Fruit fly (Drosophila melanogaster) whole organism, embryonic: ENCODE data around the gene CG13690.

Experiments
- Abd-B ChIP-seq: fragments of 200-800 bp; sonication (Bioruptor generic); optimal IDR thresholded peaks from 2 replicates; lab custom pipeline; 2018; ENCODE audit warnings: missing biosample characterization, mild to moderate bottlenecking, missing genetic modification characterization, moderate library complexity
- Antp ChIP-seq: fragments of 200-800 bp; sonication (Bioruptor generic); optimal IDR thresholded peaks from 3 replicates; lab custom pipeline; 2016; ENCODE audit warnings: missing biosample characterization, missing genetic modification characterization
- Bgb ChIP-seq: fragments of 200-800 bp; sonication (Bioruptor generic); IDR thresholded peaks from 2 replicates; pipeline ENCODE4 v1.3.6; 2022; ENCODE audit warnings: missing biosample characterization, missing genetic modification characterization; ENCODE audit not compliant: partially characterized antibody
- CG10209 ChIP-seq: fragments of 200-800 bp; sonication (Bioruptor generic); optimal IDR thresholded peaks from 3 replicates; lab custom pipeline; 2017; ENCODE audit warnings: missing biosample characterization, mild to moderate bottlenecking, missing genetic modification characterization, missing genetic modification reagents
- CG10274 ChIP-seq: fragments of 200-800 bp; sonication (Bioruptor generic); optimal IDR thresholded peaks from 3 replicates; lab custom pipeline; 2017; ENCODE audit warnings: missing biosample characterization, mild to moderate bottlenecking, missing genetic modification characterization
- CG11504 ChIP-seq: fragments of 200-800 bp; sonication (Bioruptor generic); optimal IDR thresholded peaks from 3 replicates; lab custom pipeline; 2019; ENCODE audit warnings: missing biosample characterization, mild to moderate bottlenecking, missing genetic modification characterization, moderate library complexity
- CG11560 ChIP-seq: fragments of 200-800 bp; sonication (Bioruptor generic); IDR thresholded peaks from 3 replicates; pipeline ENCODE4 v1.3.6; 2022; ENCODE audit warnings: missing biosample characterization, missing genetic modification characterization
- CG12659 ChIP-seq: fragments of 200-800 bp; sonication (Bioruptor generic); optimal IDR thresholded peaks from 3 replicates; lab custom pipeline; 2017; ENCODE audit warnings: mild to moderate bottlenecking, missing biosample characterization, missing genetic modification reagents, missing genetic modification characterization
- CG14441 ChIP-seq: fragments of 200-800 bp; sonication (Bioruptor generic); IDR thresholded peaks from 2 replicates; pipeline ENCODE4 v1.3.6; 2022; ENCODE audit warnings: missing biosample characterization, missing genetic modification characterization
- CG17802 ChIP-seq: fragments of 200-800 bp; sonication (Bioruptor generic); optimal IDR thresholded peaks from 2 replicates; lab custom pipeline; 2018; ENCODE audit warnings: missing biosample characterization, mild to moderate bottlenecking, missing genetic modification characterization, moderate library complexity
- CG1832 ChIP-seq: fragments of 200-800 bp; sonication (Bioruptor generic); optimal IDR thresholded peaks from 2 replicates; lab custom pipeline; 2017; ENCODE audit warnings: missing biosample characterization, mild to moderate bottlenecking, missing genetic modification characterization, inconsistent platforms
- CG18476 ChIP-seq: fragments of 200-800 bp; sonication (Bioruptor generic); optimal IDR thresholded peaks from 2 replicates; lab custom pipeline; 2016; ENCODE audit warnings: missing biosample characterization, mild to moderate bottlenecking, missing genetic modification characterization
- CG2202 ChIP-seq: fragments of 200-800 bp; sonication (Bioruptor generic); optimal IDR thresholded peaks from 2 replicates; lab custom pipeline; 2018; ENCODE audit warnings: missing biosample characterization, mild to moderate bottlenecking, missing genetic modification characterization
- CG3838 ChIP-seq: fragments of 200-800 bp; sonication (Bioruptor generic); optimal IDR thresholded peaks from 3 replicates; lab custom pipeline; 2016; ENCODE audit warnings: missing biosample characterization, missing genetic modification characterization
- CG4328 ChIP-seq: fragments of 200-800 bp; sonication (Bioruptor generic); optimal IDR thresholded peaks from 3 replicates; lab custom pipeline; 2017; ENCODE audit warnings: missing biosample characterization, missing genetic modification reagents, missing genetic modification characterization
- CG43689 ChIP-seq: fragments of 200-800 bp; sonication (Bioruptor generic); IDR thresholded peaks from 2 replicates; pipeline ENCODE4 v1.3.6; 2022; ENCODE audit warnings: missing biosample characterization, missing genetic modification characterization
- CG4730 ChIP-seq: fragments of 200-800 bp; sonication (Bioruptor generic); IDR thresholded peaks from 2 replicates; pipeline ENCODE4 v1.3.6; 2022; ENCODE audit warnings: missing biosample characterization, missing genetic modification characterization
- CG6765 ChIP-seq: fragments of 200-800 bp; sonication (Bioruptor generic); optimal IDR thresholded peaks from 3 replicates; lab custom pipeline; 2017; ENCODE audit warnings: missing biosample characterization, mild to moderate bottlenecking, missing genetic modification characterization
- CG8924 ChIP-seq: fragments of 200-800 bp; optimal IDR thresholded peaks from 3 replicates; lab custom pipeline; 2019; ENCODE audit warnings: missing biosample characterization, mild to moderate bottlenecking, missing genetic modification characterization, moderate library complexity
- CkIIα-i1 ChIP-seq: fragments of 200-800 bp; sonication (Bioruptor generic); IDR thresholded peaks from 2 replicates; pipeline ENCODE4 v1.3.6; 2022; ENCODE audit warnings: missing biosample characterization, missing genetic modification characterization
- Dek ChIP-seq: fragments of 200-800 bp; sonication (Bioruptor generic); optimal IDR thresholded peaks from 3 replicates; lab custom pipeline; 2019; ENCODE audit warnings: missing biosample characterization, mild to moderate bottlenecking, missing genetic modification characterization, moderate library complexity
- Dref ChIP-seq: fragments of 200-800 bp; sonication (Bioruptor generic); IDR thresholded peaks from 2 replicates; pipeline ENCODE4 v1.3.6; 2022; ENCODE audit warnings: missing biosample characterization, missing genetic modification characterization
- Fer3 ChIP-seq: fragments of 200-800 bp; sonication (Bioruptor generic); optimal IDR thresholded peaks from 2 replicates; lab custom pipeline; 2018; ENCODE audit warnings: missing biosample characterization, mild to moderate bottlenecking, missing genetic modification characterization, moderate library complexity
- H15 ChIP-seq: fragments of 200-800 bp; sonication (Bioruptor generic); IDR thresholded peaks from 3 replicates; pipeline ENCODE4 v1.3.6; 2022; ENCODE audit warnings: missing biosample characterization, missing genetic modification characterization
- HHEX ChIP-seq: fragments of 200-800 bp; sonication (Bioruptor generic); optimal IDR thresholded peaks from 3 replicates; lab custom pipeline; 2017; ENCODE audit warnings: missing biosample characterization, mild to moderate bottlenecking, missing genetic modification characterization, missing genetic modification reagents
- HLH4C ChIP-seq: fragments of 200-800 bp; sonication (Bioruptor generic); IDR thresholded peaks from 3 replicates; pipeline ENCODE4 v1.3.6; 2022; ENCODE audit warnings: missing biosample characterization, missing genetic modification characterization; ENCODE audit not compliant: partially characterized antibody
- Kr ChIP-seq: fragments of 200-800 bp; sonication (Bioruptor generic); optimal IDR thresholded peaks from 2 replicates; lab custom pipeline; 2017; ENCODE audit warnings: missing biosample characterization, mild to moderate bottlenecking, missing genetic modification characterization
- Oaz ChIP-seq: fragments of 200-800 bp; sonication (Bioruptor generic); IDR thresholded peaks from 2 replicates; pipeline ENCODE4 v1.3.6; 2022; ENCODE audit warnings: missing biosample characterization, missing genetic modification characterization
- Six4 ChIP-seq: fragments of 200-800 bp; sonication (Bioruptor generic); optimal IDR thresholded peaks from 2 replicates; lab custom pipeline; 2016; ENCODE audit warnings: missing biosample characterization, missing genetic modification characterization
- btn ChIP-seq: fragments of 200-800 bp; sonication (Bioruptor generic); optimal IDR thresholded peaks from 2 replicates; lab custom pipeline; 2016; ENCODE audit warnings: missing biosample characterization, missing genetic modification characterization
- cg ChIP-seq: fragments of 200-800 bp; sonication (Bioruptor generic); optimal IDR thresholded peaks from 3 replicates; lab custom pipeline; 2019; ENCODE audit warnings: missing biosample characterization, mild to moderate bottlenecking, missing genetic modification characterization, moderate library complexity
- chm ChIP-seq: fragments of 200-800 bp; sonication (Bioruptor generic); IDR thresholded peaks from 2 replicates; pipeline ENCODE4 v1.3.6; 2022; ENCODE audit warnings: missing biosample characterization, missing genetic modification characterization
- disco-r ChIP-seq: fragments of 200-800 bp; sonication (Bioruptor generic); optimal IDR thresholded peaks from 2 replicates; lab custom pipeline; 2016; ENCODE audit warnings: missing biosample characterization, missing genetic modification characterization
- esg ChIP-seq: fragments of 200-800 bp; sonication (Bioruptor generic); conservative IDR thresholded peaks from 2 replicates; pipeline ENCODE4 v1.3.6; 2022; ENCODE audit warnings: missing biosample characterization, missing genetic modification characterization
- fd64A ChIP-seq: fragments of 200-800 bp; sonication (Bioruptor generic); optimal IDR thresholded peaks from 3 replicates; lab custom pipeline; 2018; ENCODE audit warnings: missing biosample characterization, mild to moderate bottlenecking, missing genetic modification characterization
- ftz-f1 ChIP-seq: fragments of 200-800 bp; sonication (Bioruptor generic); optimal IDR thresholded peaks from 2 replicates; lab custom pipeline; 2016; ENCODE audit warnings: missing biosample characterization, missing genetic modification characterization
- gce ChIP-seq: fragments of 200-800 bp; sonication (Bioruptor generic); IDR thresholded peaks from 3 replicates; pipeline ENCODE4 v1.3.6; 2022; ENCODE audit warnings: missing biosample characterization, missing genetic modification characterization
- gem ChIP-seq: fragments of 200-800 bp; sonication (Bioruptor generic); optimal IDR thresholded peaks from 2 replicates; lab custom pipeline; 2019; ENCODE audit warnings: missing biosample characterization, mild to moderate bottlenecking, missing genetic modification characterization, moderate library complexity
- grn ChIP-seq: fragments of 200-800 bp; sonication (Bioruptor generic); optimal IDR thresholded peaks from 3 replicates; lab custom pipeline; 2017; ENCODE audit warnings: missing biosample characterization, missing genetic modification characterization
- ham ChIP-seq: fragments of 200-800 bp; sonication (Bioruptor generic); IDR thresholded peaks from 2 replicates; pipeline ENCODE4 v1.3.6; 2022; ENCODE audit warnings: missing biosample characterization, missing genetic modification characterization
- hb ChIP-seq: fragments of 200-800 bp; sonication (Bioruptor generic); IDR thresholded peaks from 3 replicates; pipeline ENCODE4 v1.3.6; 2022; ENCODE audit warnings: missing biosample characterization, missing genetic modification characterization; ENCODE audit not compliant: partially characterized antibody
- knrl ChIP-seq: fragments of 200-800 bp; sonication (Bioruptor generic); IDR thresholded peaks from 3 replicates; pipeline ENCODE4 v1.3.6; 2022; ENCODE audit warnings: missing biosample characterization, missing genetic modification characterization; ENCODE audit not compliant: partially characterized antibody
- odd ChIP-seq: fragments of 200-800 bp; sonication (Bioruptor generic); optimal IDR thresholded peaks from 2 replicates; lab custom pipeline; 2017; ENCODE audit warnings: missing biosample characterization, mild to moderate bottlenecking, missing genetic modification characterization
- seq ChIP-seq: fragments of 200-800 bp; sonication (Bioruptor generic); IDR thresholded peaks from 2 replicates; pipeline ENCODE4 v1.3.6; 2022; ENCODE audit warnings: missing biosample characterization, missing genetic modification characterization
- shn ChIP-seq: fragments of 200-800 bp; sonication (Bioruptor generic); optimal IDR thresholded peaks from 3 replicates; lab custom pipeline; 2016; ENCODE audit warnings: missing biosample characterization, missing genetic modification characterization
- ssp ChIP-seq: fragments of 200-800 bp; sonication (Bioruptor generic); IDR thresholded peaks from 2 replicates; pipeline ENCODE4 v1.3.6; 2022; ENCODE audit warnings: missing biosample characterization, missing genetic modification characterization
- sug ChIP-seq: fragments of 200-800 bp; optimal IDR thresholded peaks from 2 replicates; lab custom pipeline; 2019; ENCODE audit warnings: missing biosample characterization, mild to moderate bottlenecking, missing genetic modification characterization, moderate library complexity
- tgo ChIP-seq: fragments of 200-800 bp; sonication (Bioruptor generic); IDR thresholded peaks from 3 replicates; pipeline ENCODE4 v1.3.6; 2022; ENCODE audit warnings: missing biosample characterization, missing genetic modification characterization
- tup ChIP-seq: fragments of 200-800 bp; sonication (Bioruptor generic); optimal IDR thresholded peaks from 2 replicates; lab custom pipeline; 2016; ENCODE audit warnings: missing biosample characterization, mild to moderate bottlenecking, missing genetic modification characterization, moderate library complexity

The CG13690 gene

dm6 chr2L:430820-431628, 11.6 kb upstream of the CG13690 start, which contains the start of gene ex (continued):
- TF ChIP-seq CG2202 (tag; lab: Kevin White, UChicago): peak; percentile 70
- no peak for TF ChIP-seq CG18476 (GFP tag; lab: Kevin White, UChicago)
- TF ChIP-seq gce (GFP tag; lab: Robert Waterston, UW): peak; percentile 58; the same call in 1 of the 3 replicates
- no peak for TF ChIP-seq CkIIα-i1 (GFP tag; lab: Robert Waterston, UW)
- TF ChIP-seq CG11504: peak; percentile 51
- peak; percentile 52 for TF ChIP-seq sug (tag; lab: Kevin White, UChicago)
- TF ChIP-seq CG1832: no peak
- peak; percentile 82 for TF ChIP-seq CG6765
- peak; percentile 44 for TF ChIP-seq Dek
- TF ChIP-seq esg (GFP tag; lab: Robert Waterston, UW): no peak
- TF ChIP-seq ham (GFP tag; lab: Robert Waterston, UW): no peak
- TF ChIP-seq Kr (GFP tag; lab: Kevin White, UChicago): peak; percentile 60
- peak; percentile 50 for TF ChIP-seq shn (GFP tag; lab: Kevin White, UChicago)
- TF ChIP-seq knrl: no peak
- TF ChIP-seq tgo (GFP tag; lab: Robert Waterston, UW): no peak
- no peak for TF ChIP-seq CG14441
- peak; percentile 74 for TF ChIP-seq CG4328
- no peak for TF ChIP-seq Bgb (GFP tag; lab: Robert Waterston, UW)
- TF ChIP-seq ftz-f1: no peak
- TF ChIP-seq cg (GFP tag; lab: Kevin White, UChicago): peak; percentile 59
- TF ChIP-seq CG10209 (GFP tag; lab: Kevin White, UChicago): peak; percentile 56
- no peak for TF ChIP-seq btn (GFP tag; lab: Kevin White, UChicago)
- TF ChIP-seq ssp: no peak
- TF ChIP-seq grn (GFP tag; lab: Kevin White, UChicago): peak; percentile 33
- TF ChIP-seq CG12659 (GFP tag; lab: Kevin White, UChicago): peak; percentile 57
- peak; percentile 43; the same call in 1 of the 3 replicates for TF ChIP-seq HLH4C (GFP tag; lab: Robert Waterston, UW)
- no peak for TF ChIP-seq CG3838 (GFP tag; lab: Kevin White, UChicago)
- peak; percentile 84 for TF ChIP-seq CG8924 (tag; lab: Kevin White, UChicago)
- TF ChIP-seq Six4 (GFP tag; lab: Kevin White, UChicago): no peak
- TF ChIP-seq hb (GFP tag; lab: Robert Waterston, UW): no peak
- no peak for TF ChIP-seq H15 (GFP tag; lab: Robert Waterston, UW)
- no peak for TF ChIP-seq Antp (GFP tag; lab: Kevin White, UChicago)
- peak; percentile 64 for TF ChIP-seq gem
- TF ChIP-seq odd (GFP tag; lab: Kevin White, UChicago): peak; percentile 85
- no peak for TF ChIP-seq Abd-B (GFP tag; lab: Kevin White, UChicago)
- no peak; the same call in 1 of the 2 replicates for TF ChIP-seq seq (GFP tag; lab: Robert Waterston, UW)
- TF ChIP-seq CG11560 (tag; lab: Robert Waterston, UW): no peak
- no peak for TF ChIP-seq CG4730 (GFP tag; lab: Robert Waterston, UW)
- TF ChIP-seq Fer3 (tag; lab: Kevin White, UChicago): peak; percentile 54
- no peak for TF ChIP-seq CG10274 (GFP tag; lab: Kevin White, UChicago)
- TF ChIP-seq Dref (GFP tag; lab: Robert Waterston, UW): no peak
- TF ChIP-seq HHEX (GFP tag; lab: Kevin White, UChicago): peak; percentile 49
- TF ChIP-seq Oaz (GFP tag; lab: Robert Waterston, UW): no peak
- TF ChIP-seq tup (GFP tag; lab: Kevin White, UChicago): no peak
- TF ChIP-seq CG17802: no peak
- TF ChIP-seq CG43689 (GFP tag; lab: Robert Waterston, UW): no peak
- no peak for TF ChIP-seq disco-r (GFP tag; lab: Kevin White, UChicago)
- peak; percentile 68 for TF ChIP-seq chm (GFP tag; lab: Robert Waterston, UW)
- peak; percentile 83 for TF ChIP-seq fd64A
